Worm (Caenorhabditis elegans): ENCODE results near the gene H12I13.6.

ce11 chrII:6050120-6050519, 27.6 kb upstream of the H12I13.6 start, which contains the start of gene gldc-1:
- TF ChIP-seq snpc-4 (tag; optimal IDR thresholded peaks at IDR 0.05) (no peak), ztf-11 (tag; optimal IDR thresholded peaks at IDR 0.05) (no peak), nhr-12 (tag; optimal IDR thresholded peaks at IDR 0.05) (no peak), cnd-1 (tag; optimal IDR thresholded peaks at IDR 0.05) (no peak), lin-13 (tag; optimal IDR thresholded peaks at IDR 0.05) (no peak), mep-1 (tag; optimal IDR thresholded peaks at IDR 0.05) (no peak)
